Fruit fly (Drosophila melanogaster) whole organism, adult: ENCODE results near the gene Root.

Source experiments
- CG11617 ChIP-seq: fragments of 200-800 bp; sonication (Bioruptor generic); optimal IDR thresholded peaks from 2 replicates; lab custom pipeline; 2017; ENCODE audit warnings: mild to moderate bottlenecking, missing biosample characterization, missing genetic modification reagents, missing genetic modification characterization
- CG12768 ChIP-seq: fragments of 200-800 bp; sonication (Bioruptor generic); optimal IDR thresholded peaks from 2 replicates; lab custom pipeline; 2017; ENCODE audit warnings: missing biosample characterization, missing genetic modification characterization, mild to moderate bottlenecking, moderate library complexity, missing genetic modification reagents
- CG14711 ChIP-seq: fragments of 200-800 bp; sonication (Bioruptor generic); optimal IDR thresholded peaks from 2 replicates; lab custom pipeline; 2018; ENCODE audit warnings: missing biosample characterization, mild to moderate bottlenecking, missing genetic modification characterization, moderate library complexity
- CG1620 ChIP-seq: fragments of 200-800 bp; sonication (Bioruptor generic); optimal IDR thresholded peaks from 2 replicates; lab custom pipeline; 2016; ENCODE audit warnings: missing biosample characterization, missing genetic modification characterization
- CG33017 ChIP-seq: fragments of 200-800 bp; sonication (Bioruptor generic); optimal IDR thresholded peaks from 2 replicates; lab custom pipeline; 2018; ENCODE audit warnings: missing biosample characterization, mild to moderate bottlenecking, missing genetic modification characterization, moderate library complexity
- CG5204 ChIP-seq: fragments of 200-800 bp; sonication (Bioruptor generic); optimal IDR thresholded peaks from 2 replicates; lab custom pipeline; 2016; ENCODE audit warnings: missing biosample characterization, missing genetic modification characterization
- CG7045 ChIP-seq: fragments of 200-800 bp; sonication (Bioruptor generic); optimal IDR thresholded peaks from 2 replicates; lab custom pipeline; 2017; ENCODE audit warnings: missing biosample characterization, mild to moderate bottlenecking, missing genetic modification characterization
- CG7101 ChIP-seq: fragments of 200-800 bp; sonication (Bioruptor generic); optimal IDR thresholded peaks from 2 replicates; lab custom pipeline; 2018; ENCODE audit warnings: missing biosample characterization, mild to moderate bottlenecking, missing genetic modification characterization, moderate library complexity
- Clk ChIP-seq: fragments of 200-800 bp; sonication (Bioruptor generic); optimal IDR thresholded peaks from 2 replicates; lab custom pipeline; 2017; ENCODE audit warnings: missing biosample characterization, missing genetic modification characterization
- Crg-1 ChIP-seq: fragments of 200-800 bp; sonication (Bioruptor generic); optimal IDR thresholded peaks from 2 replicates; lab custom pipeline; 2016; ENCODE audit warnings: missing biosample characterization, missing genetic modification characterization
- Hr96 ChIP-seq: fragments of 200-800 bp; sonication (Bioruptor generic); optimal IDR thresholded peaks from 2 replicates; lab custom pipeline; 2016; ENCODE audit warnings: missing biosample characterization, missing genetic modification characterization
- Mnt ChIP-seq: fragments of 200-800 bp; sonication (Bioruptor generic); optimal IDR thresholded peaks from 2 replicates; lab custom pipeline; 2016; ENCODE audit warnings: missing biosample characterization, mild to moderate bottlenecking, missing genetic modification characterization
- bab1 ChIP-seq: fragments of 200-800 bp; sonication (Bioruptor generic); optimal IDR thresholded peaks from 3 replicates; lab custom pipeline; 2019; ENCODE audit warnings: missing biosample characterization, mild to moderate bottlenecking, missing genetic modification characterization, moderate library complexity
- cic ChIP-seq: fragments of 200-800 bp; sonication (Bioruptor generic); optimal IDR thresholded peaks from 2 replicates; lab custom pipeline; 2017; ENCODE audit warnings: missing biosample characterization, mild to moderate bottlenecking, missing genetic modification characterization, moderate library complexity
- cnc ChIP-seq, 2 experiments: fragments of >200 bp; optimal IDR thresholded peaks; 2 replicates each; lab custom pipeline; 2017
- kay ChIP-seq: fragments of 200-800 bp; sonication (Bioruptor generic); peaks from one replicate; lab custom pipeline; 2016; ENCODE audit warnings: missing biosample characterization, missing genetic modification characterization, borderline replicate concordance
- ovo ChIP-seq: fragments of 200-800 bp; sonication (Bioruptor generic); optimal IDR thresholded peaks from 2 replicates; lab custom pipeline; 2016; ENCODE audit warnings: missing biosample characterization, missing genetic modification characterization
- pad ChIP-seq: fragments of 200-800 bp; sonication (Bioruptor generic); optimal IDR thresholded peaks from 3 replicates; lab custom pipeline; 2017; ENCODE audit warnings: missing biosample characterization, missing genetic modification characterization, mild to moderate bottlenecking, moderate library complexity, missing genetic modification reagents
- tj ChIP-seq: fragments of 200-800 bp; sonication (Bioruptor generic); optimal IDR thresholded peaks from 3 replicates; lab custom pipeline; 2017; ENCODE audit warnings: missing biosample characterization, mild to moderate bottlenecking, missing genetic modification characterization, moderate library complexity
- toe ChIP-seq: fragments of 200-800 bp; sonication (Bioruptor generic); optimal IDR thresholded peaks from 2 replicates; lab custom pipeline; 2016; ENCODE audit warnings: missing biosample characterization, missing genetic modification characterization

Root gene

dm6 chr3R:24161173-24161811 is 48.2 kb downstream of the Root start, which contains the start of the genes Myo95E and TBC1d7:
Gene Myo95E (minus strand): TSS chr3R:24161498.
Gene TBC1d7 (plus strand): TSS chr3R:24161727.
- no peak for TF ChIP-seq kay (GFP tag; lab: Kevin White, UChicago)
- peak; percentile 17 for TF ChIP-seq ovo (GFP tag; lab: Kevin White, UChicago)
- peak; percentile 83 for TF ChIP-seq CG7045 (GFP tag; lab: Kevin White, UChicago)
- TF ChIP-seq Crg-1 (GFP tag; lab: Kevin White, UChicago) = peak; percentile 45
- TF ChIP-seq Clk (GFP tag; lab: Kevin White, UChicago) = peak; percentile 38
- peak; percentile 90 for TF ChIP-seq CG14711 (tag; lab: Kevin White, UChicago)
- no peak for TF ChIP-seq cnc (optimal IDR thresholded peaks at IDR 0.05; lab: Kevin White, UChicago)
- TF ChIP-seq CG33017 (tag; lab: Kevin White, UChicago) = peak; percentile 91
- TF ChIP-seq Mnt (GFP tag; lab: Kevin White, UChicago) = peak; percentile 75
- TF ChIP-seq CG7101 (tag; lab: Kevin White, UChicago) = peak; percentile 94
- TF ChIP-seq CG5204 (GFP tag; lab: Kevin White, UChicago) = no peak
- TF ChIP-seq CG1620 (GFP tag; lab: Kevin White, UChicago) = peak; percentile 57
- peak; percentile 34 for TF ChIP-seq cic
- TF ChIP-seq pad (GFP tag; lab: Kevin White, UChicago) = peak; percentile 82
- peak; percentile 50 for TF ChIP-seq tj (GFP tag; lab: Kevin White, UChicago)
- TF ChIP-seq toe = no peak
- TF ChIP-seq CG11617 = peak; percentile 86
- no peak for TF ChIP-seq Hr96 (GFP tag; lab: Kevin White, UChicago)
- TF ChIP-seq bab1 (GFP tag; lab: Kevin White, UChicago) = peak; percentile 88
- peak; percentile 91 for TF ChIP-seq CG12768

- TF ChIP-seq CG11617 = no peak
- TF ChIP-seq Clk (GFP tag; lab: Kevin White, UChicago) = no peak
- TF ChIP-seq Mnt (GFP tag; lab: Kevin White, UChicago) = peak; percentile 36
Observed at dm6 chr3R:24162774-24163555, 49.9 kb downstream of the Root start, which contains the start of gene mRpS24. Gene mRpS24 (minus strand): TSS chr3R:24163545.

- TF ChIP-seq CG12768 = peak; percentile 46
- TF ChIP-seq Clk (GFP tag; lab: Kevin White, UChicago) = no peak
- no peak for TF ChIP-seq Hr96 (GFP tag; lab: Kevin White, UChicago)
- TF ChIP-seq cic = peak; percentile 12
- TF ChIP-seq CG5204 (GFP tag; lab: Kevin White, UChicago) = no peak
- peak; percentile 48 for TF ChIP-seq tj (GFP tag; lab: Kevin White, UChicago)
- TF ChIP-seq cnc (optimal IDR thresholded peaks at IDR 0.05; lab: Kevin White, UChicago) = no peak
- TF ChIP-seq CG7045 (GFP tag; lab: Kevin White, UChicago) = peak; percentile 43
- peak; percentile 32 for TF ChIP-seq Crg-1 (GFP tag; lab: Kevin White, UChicago)
- no peak for TF ChIP-seq toe
- TF ChIP-seq Mnt (GFP tag; lab: Kevin White, UChicago) = no peak
- no peak for TF ChIP-seq kay (GFP tag; lab: Kevin White, UChicago)
- peak; percentile 37 for TF ChIP-seq ovo (GFP tag; lab: Kevin White, UChicago)
- peak; percentile 36 for TF ChIP-seq pad (GFP tag; lab: Kevin White, UChicago)
- TF ChIP-seq bab1 (GFP tag; lab: Kevin White, UChicago) = peak; percentile 50
- peak; percentile 66 for TF ChIP-seq CG7101 (tag; lab: Kevin White, UChicago)
- peak; percentile 91 for TF ChIP-seq CG14711 (tag; lab: Kevin White, UChicago)
- TF ChIP-seq CG1620 (GFP tag; lab: Kevin White, UChicago) = peak; percentile 26
- peak; percentile 20 for TF ChIP-seq CG33017 (tag; lab: Kevin White, UChicago)
- peak; percentile 81 for TF ChIP-seq CG11617
Observed at dm6 chr3R:24163556-24164022, 50.5 kb downstream of the Root start, which contains the start of gene Apc2. Gene Apc2 (plus strand): TSS chr3R:24163966.

- peak; percentile 28 for TF ChIP-seq CG7101 (tag; lab: Kevin White, UChicago)
- TF ChIP-seq CG5204 (GFP tag; lab: Kevin White, UChicago) = no peak
- no peak for TF ChIP-seq toe
- peak; percentile 2 for TF ChIP-seq pad (GFP tag; lab: Kevin White, UChicago)
- TF ChIP-seq Clk (GFP tag; lab: Kevin White, UChicago) = no peak
- peak in 1 of 2 experiments; percentile 34 for TF ChIP-seq cnc (optimal IDR thresholded peaks at IDR 0.05; lab: Kevin White, UChicago)
- TF ChIP-seq kay (GFP tag; lab: Kevin White, UChicago) = no peak
- peak; percentile 40 for TF ChIP-seq Mnt (GFP tag; lab: Kevin White, UChicago)
- TF ChIP-seq CG1620 (GFP tag; lab: Kevin White, UChicago) = peak; percentile 43
- no peak for TF ChIP-seq CG7045 (GFP tag; lab: Kevin White, UChicago)
- TF ChIP-seq CG14711 (tag; lab: Kevin White, UChicago) = peak; percentile 50
- peak; percentile 16 for TF ChIP-seq cic
- TF ChIP-seq CG11617 = peak; percentile 27
- peak; percentile 18 for TF ChIP-seq tj (GFP tag; lab: Kevin White, UChicago)
- TF ChIP-seq bab1 (GFP tag; lab: Kevin White, UChicago) = peak; percentile 79
- peak; percentile 33 for TF ChIP-seq Crg-1 (GFP tag; lab: Kevin White, UChicago)
Observed at dm6 chr3R:24169362-24169761, 56.3 kb downstream of the Root start, which contains the start of gene CG5510. Gene CG5510 (minus strand): TSS chr3R:24169562.

- TF ChIP-seq CG1620 (GFP tag; lab: Kevin White, UChicago) (no peak), CG11617 (no peak), Crg-1 (GFP tag; lab: Kevin White, UChicago) (no peak), toe (no peak), CG12768 (no peak), CG5204 (GFP tag; lab: Kevin White, UChicago) (no peak), kay (GFP tag; lab: Kevin White, UChicago) (no peak), cnc (optimal IDR thresholded peaks at IDR 0.05; lab: Kevin White, UChicago) (no peak), cic (no peak), CG7101 (tag; lab: Kevin White, UChicago) (no peak), Clk (GFP tag; lab: Kevin White, UChicago) (no peak), tj (GFP tag; lab: Kevin White, UChicago) (no peak)
Observed at dm6 chr3R:24172379-24172778, 59.3 kb downstream of the Root start, which contains the start of gene CG13606. Gene CG13606 (plus strand): TSS chr3R:24172628.
